Fruit fly (Drosophila melanogaster) whole organism, embryonic: ENCODE results near the gene Gr98d.
A peak's percentile ranks its signal among the peaks of the same experiment; 100 is the strongest.

Experiments
- Bgb ChIP-seq: fragments of 200-800 bp; sonication (Bioruptor generic); IDR thresholded peaks from 2 replicates; pipeline ENCODE4 v1.3.6; 2022; ENCODE audit warnings: missing biosample characterization, missing genetic modification characterization; ENCODE audit not compliant: partially characterized antibody
- CG10654 ChIP-seq: fragments of 200-800 bp; sonication (Bioruptor generic); optimal IDR thresholded peaks from 2 replicates; lab custom pipeline; 2016; ENCODE audit warnings: missing biosample characterization, missing genetic modification characterization
- CG10979 ChIP-seq: fragments of 200-800 bp; sonication (Bioruptor generic); optimal IDR thresholded peaks from 2 replicates; lab custom pipeline; 2018; ENCODE audit warnings: missing biosample characterization, mild to moderate bottlenecking, missing genetic modification characterization, moderate library complexity
- CG11456 ChIP-seq: fragments of 200-800 bp; sonication (Bioruptor generic); IDR thresholded peaks from 3 replicates; pipeline ENCODE4 v1.3.6; 2022; ENCODE audit warnings: missing biosample characterization, missing genetic modification characterization
- CG12219 ChIP-seq: fragments of 200-800 bp; sonication (Bioruptor generic); optimal IDR thresholded peaks from 3 replicates; lab custom pipeline; 2018; ENCODE audit warnings: missing biosample characterization, mild to moderate bottlenecking, missing genetic modification characterization
- CG13624 ChIP-seq: fragments of 200-800 bp; sonication (Bioruptor generic); optimal IDR thresholded peaks from 2 replicates; lab custom pipeline; 2016; ENCODE audit warnings: missing biosample characterization, missing genetic modification characterization
- CG13775 ChIP-seq: fragments of 200-800 bp; sonication (Bioruptor generic); optimal IDR thresholded peaks from 3 replicates; lab custom pipeline; 2017; ENCODE audit warnings: missing biosample characterization, mild to moderate bottlenecking, missing genetic modification characterization
- CG13894 ChIP-seq: fragments of 200-800 bp; sonication (Bioruptor generic); optimal IDR thresholded peaks from 3 replicates; lab custom pipeline; 2018; ENCODE audit warnings: missing biosample characterization, mild to moderate bottlenecking, missing genetic modification characterization, moderate library complexity
- CG17568 ChIP-seq: fragments of 200-800 bp; sonication (Bioruptor generic); optimal IDR thresholded peaks from 2 replicates; lab custom pipeline; 2018; ENCODE audit warnings: missing biosample characterization, mild to moderate bottlenecking, missing genetic modification characterization, moderate library complexity
- CG17829 ChIP-seq: fragments of 200-800 bp; optimal IDR thresholded peaks from 2 replicates; lab custom pipeline; 2019; ENCODE audit warnings: missing biosample characterization, mild to moderate bottlenecking, missing genetic modification characterization, moderate library complexity
- CG30403 ChIP-seq: fragments of 200-800 bp; sonication (Bioruptor generic); optimal IDR thresholded peaks from 3 replicates; lab custom pipeline; 2016; ENCODE audit warnings: missing biosample characterization, missing genetic modification characterization
- CG31224 ChIP-seq: fragments of 200-800 bp; sonication (Bioruptor generic); IDR thresholded peaks from 2 replicates; pipeline ENCODE4 v1.3.6; 2022; ENCODE audit warnings: missing biosample characterization, missing genetic modification characterization
- CG3281 ChIP-seq: fragments of 200-800 bp; sonication (Bioruptor generic); optimal IDR thresholded peaks from 3 replicates; lab custom pipeline; 2017; ENCODE audit warnings: missing biosample characterization, mild to moderate bottlenecking, missing genetic modification characterization
- CG34422 ChIP-seq: fragments of 200-800 bp; sonication (Bioruptor generic); IDR thresholded peaks from 3 replicates; pipeline ENCODE4 v1.3.6; 2022; ENCODE audit warnings: missing biosample characterization, missing genetic modification characterization
- CG3847 ChIP-seq: fragments of 200-800 bp; sonication (Bioruptor generic); IDR thresholded peaks from 2 replicates; pipeline ENCODE4 v1.3.6; 2022; ENCODE audit warnings: missing biosample characterization, missing genetic modification characterization
- CG6175 ChIP-seq: fragments of 200-800 bp; sonication (Bioruptor generic); IDR thresholded peaks from 3 replicates; pipeline ENCODE4 v1.3.6; 2022; ENCODE audit warnings: missing biosample characterization, missing genetic modification characterization
- CG9797 ChIP-seq: fragments of 200-800 bp; sonication (Bioruptor generic); optimal IDR thresholded peaks from 3 replicates; lab custom pipeline; 2018; ENCODE audit warnings: missing biosample characterization, mild to moderate bottlenecking, missing genetic modification characterization
- Camta ChIP-seq: fragments of 200-800 bp; sonication (Bioruptor generic); optimal IDR thresholded peaks from 2 replicates; lab custom pipeline; 2016; ENCODE audit warnings: missing biosample characterization, missing genetic modification characterization
- Drgx ChIP-seq: fragments of 200-800 bp; sonication (Bioruptor generic); IDR thresholded peaks from 2 replicates; pipeline ENCODE4 v1.3.6; 2022; ENCODE audit warnings: missing biosample characterization, missing genetic modification characterization
- Ets65A ChIP-seq: fragments of 200-800 bp; sonication (Bioruptor generic); peaks from one replicate; lab custom pipeline; 2016; ENCODE audit warnings: missing biosample characterization, missing genetic modification characterization
- Hey ChIP-seq: fragments of 200-800 bp; sonication (Bioruptor generic); optimal IDR thresholded peaks from 3 replicates; lab custom pipeline; 2018; ENCODE audit warnings: missing biosample characterization, mild to moderate bottlenecking, missing genetic modification characterization
- Hr3 ChIP-seq: fragments of 200-800 bp; sonication (Bioruptor generic); optimal IDR thresholded peaks from 3 replicates; lab custom pipeline; 2016; ENCODE audit warnings: missing biosample characterization, missing genetic modification characterization
- Lhr ChIP-seq: fragments of 200-800 bp; sonication (Bioruptor generic); optimal IDR thresholded peaks from 3 replicates; lab custom pipeline; 2017; ENCODE audit warnings: mild to moderate bottlenecking, missing biosample characterization, missing genetic modification reagents, missing genetic modification characterization
- Lim3 ChIP-seq: fragments of 200-800 bp; sonication (Bioruptor generic); IDR thresholded peaks from 2 replicates; pipeline ENCODE4 v1.3.6; 2022; ENCODE audit warnings: missing biosample characterization, missing genetic modification characterization
- Mes4 ChIP-seq: fragments of 200-800 bp; sonication (Bioruptor generic); optimal IDR thresholded peaks from 2 replicates; lab custom pipeline; 2016; ENCODE audit warnings: missing biosample characterization, missing genetic modification characterization
- Oli ChIP-seq: fragments of 200-800 bp; sonication (Bioruptor generic); optimal IDR thresholded peaks from 2 replicates; lab custom pipeline; 2018; ENCODE audit warnings: missing biosample characterization, mild to moderate bottlenecking, missing genetic modification characterization, moderate library complexity
- Pdp1 ChIP-seq, 2 experiments: fragments of 200-800 bp; sonication (Bioruptor generic); optimal IDR thresholded peaks; 3 replicates each; lab custom pipeline; 2016; ENCODE audit warnings: missing biosample characterization in 2 of 2, missing genetic modification characterization in 2 of 2, mild to moderate bottlenecking in 1 of 2, moderate library complexity in 1 of 2
- Rx ChIP-seq: fragments of 200-800 bp; sonication (Bioruptor generic); IDR thresholded peaks from 2 replicates; pipeline ENCODE4 v1.3.6; 2022; ENCODE audit warnings: missing biosample characterization, missing genetic modification characterization
- Sry-δ ChIP-seq: fragments of 200-800 bp; sonication (Bioruptor generic); optimal IDR thresholded peaks from 2 replicates; lab custom pipeline; 2016; ENCODE audit warnings: missing biosample characterization, missing genetic modification characterization
- Vsx1 ChIP-seq: fragments of 200-800 bp; sonication (Bioruptor generic); optimal IDR thresholded peaks from 2 replicates; lab custom pipeline; 2017; ENCODE audit warnings: missing biosample characterization, mild to moderate bottlenecking, missing genetic modification characterization, missing genetic modification reagents
- bowl ChIP-seq: fragments of 200-800 bp; sonication (Bioruptor generic); IDR thresholded peaks from 2 replicates; pipeline ENCODE4 v1.3.6; 2022; ENCODE audit warnings: missing biosample characterization, missing genetic modification characterization
- bsh ChIP-seq, 2 experiments: fragments of 200-800 bp; sonication (Bioruptor generic); optimal IDR thresholded peaks; 2 replicates each; lab custom pipeline; 2017 to 2018; ENCODE audit warnings: mild to moderate bottlenecking in 2 of 2, missing biosample characterization in 2 of 2, missing genetic modification characterization in 2 of 2, moderate library complexity in 1 of 2
- cas ChIP-seq: fragments of 200-800 bp; sonication (Bioruptor generic); IDR thresholded peaks from 2 replicates; pipeline ENCODE4 v1.3.6; 2022; ENCODE audit warnings: missing biosample characterization, missing genetic modification characterization
- cato ChIP-seq: fragments of 200-800 bp; sonication (Bioruptor generic); optimal IDR thresholded peaks from 2 replicates; lab custom pipeline; 2016; ENCODE audit warnings: missing biosample characterization, missing genetic modification characterization, borderline replicate concordance
- chn ChIP-seq: fragments of 200-800 bp; sonication (Bioruptor generic); optimal IDR thresholded peaks from 2 replicates; lab custom pipeline; 2016; ENCODE audit warnings: missing biosample characterization, missing genetic modification characterization
- da ChIP-seq: fragments of 200-800 bp; sonication (Bioruptor generic); optimal IDR thresholded peaks from 2 replicates; lab custom pipeline; 2016; ENCODE audit warnings: missing biosample characterization, missing genetic modification characterization
- danr ChIP-seq: fragments of 200-800 bp; sonication (Bioruptor generic); IDR thresholded peaks from 2 replicates; pipeline ENCODE4 v1.3.6; 2022; ENCODE audit warnings: missing biosample characterization, missing genetic modification characterization
- dm ChIP-seq: fragments of 200-800 bp; sonication (Bioruptor generic); optimal IDR thresholded peaks from 3 replicates; lab custom pipeline; 2016; ENCODE audit warnings: missing biosample characterization, missing genetic modification characterization
- dmrt99B ChIP-seq: fragments of 200-800 bp; sonication (Bioruptor generic); optimal IDR thresholded peaks from 2 replicates; lab custom pipeline; 2018; ENCODE audit warnings: missing biosample characterization, mild to moderate bottlenecking, missing genetic modification characterization, moderate library complexity
- dpn ChIP-seq, 2 experiments: fragments of 200-800 bp; sonication (Bioruptor generic); optimal IDR thresholded peaks; 3 replicates each; lab custom pipeline; 2016; ENCODE audit warnings: missing biosample characterization in 2 of 2, missing genetic modification characterization in 2 of 2
- lab ChIP-seq: fragments of 200-800 bp; sonication (Bioruptor generic); optimal IDR thresholded peaks from 3 replicates; lab custom pipeline; 2017; ENCODE audit warnings: missing biosample characterization, missing genetic modification characterization, mild to moderate bottlenecking, moderate library complexity, missing genetic modification reagents
- lmd ChIP-seq: fragments of 200-800 bp; sonication (Bioruptor generic); IDR thresholded peaks from 2 replicates; pipeline ENCODE4 v1.3.6; 2022; ENCODE audit warnings: missing biosample characterization, missing genetic modification characterization
- mirr ChIP-seq: fragments of 200-800 bp; sonication (Bioruptor generic); optimal IDR thresholded peaks from 3 replicates; lab custom pipeline; 2018; ENCODE audit warnings: missing biosample characterization, mild to moderate bottlenecking, missing genetic modification characterization
- psq ChIP-seq: fragments of 200-800 bp; sonication (Bioruptor generic); optimal IDR thresholded peaks from 2 replicates; lab custom pipeline; 2017; ENCODE audit warnings: missing biosample characterization, missing genetic modification characterization
- rib ChIP-seq: fragments of 200-800 bp; sonication (Bioruptor generic); IDR thresholded peaks from 2 replicates; pipeline ENCODE4 v1.3.6; 2022; ENCODE audit warnings: missing biosample characterization, missing genetic modification characterization
- sens ChIP-seq: fragments of 200-800 bp; sonication (Bioruptor generic); peaks from one replicate; lab custom pipeline; 2016; ENCODE audit warnings: missing biosample characterization, missing genetic modification characterization
- slou ChIP-seq: fragments of 200-800 bp; sonication (Bioruptor generic); optimal IDR thresholded peaks from 3 replicates; lab custom pipeline; 2016; ENCODE audit warnings: missing biosample characterization, missing genetic modification characterization
- so ChIP-seq: fragments of 200-800 bp; sonication (Bioruptor generic); IDR thresholded peaks from 3 replicates; pipeline ENCODE4 v1.3.6; 2022; ENCODE audit warnings: missing biosample characterization, missing genetic modification characterization
- vvl ChIP-seq: fragments of 200-800 bp; sonication (Bioruptor generic); IDR thresholded peaks from 2 replicates; pipeline ENCODE4 v1.3.6; 2022; ENCODE audit warnings: missing biosample characterization, missing genetic modification characterization
- wek ChIP-seq: fragments of 200-800 bp; sonication (Bioruptor generic); optimal IDR thresholded peaks from 3 replicates; lab custom pipeline; 2018; ENCODE audit warnings: missing biosample characterization, mild to moderate bottlenecking, missing genetic modification characterization, moderate library complexity
- zen ChIP-seq: fragments of 200-800 bp; sonication (Bioruptor generic); optimal IDR thresholded peaks from 3 replicates; lab custom pipeline; 2018; ENCODE audit warnings: missing biosample characterization, mild to moderate bottlenecking, missing genetic modification characterization, moderate library complexity

Gene Gr98d

DNA sequence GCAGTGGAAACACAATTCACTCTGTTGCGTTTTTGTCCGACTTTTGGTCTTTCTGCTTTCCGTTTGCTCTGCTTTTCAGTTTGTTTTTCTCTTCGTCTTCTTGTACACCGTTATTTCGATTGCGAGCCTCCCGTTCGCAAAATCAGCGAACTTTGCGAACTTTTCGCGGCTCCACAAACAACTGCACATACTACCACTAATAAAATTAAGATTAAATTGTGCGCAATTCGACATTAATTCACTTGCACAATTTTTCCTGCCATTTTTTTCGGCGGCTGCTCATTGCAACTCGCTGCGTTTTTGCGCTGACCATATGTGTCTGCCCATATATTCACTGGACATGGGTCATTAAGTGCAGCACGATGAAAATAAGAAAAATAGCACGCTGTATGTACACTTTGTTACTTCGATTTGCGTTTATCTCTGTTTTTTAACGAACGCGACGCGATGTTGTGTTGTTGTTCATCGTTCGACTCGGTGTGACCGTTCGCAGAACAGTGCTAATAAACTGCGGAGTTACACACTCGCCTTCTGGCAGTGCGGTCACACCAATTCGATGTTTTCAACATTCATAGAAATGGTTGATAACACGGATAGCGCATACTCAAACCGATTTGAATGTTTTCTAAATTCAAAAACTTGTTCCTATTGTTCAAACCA is 12.9 kb downstream of the Gr98d start, which contains the start of gene Klp98A:
Gene Klp98A (minus strand): TSS at position 486 of the 660 bp plus-strand sequence.
- TF ChIP-seq slou (GFP tag; lab: Kevin White, UChicago) (no peak), CG13775 (GFP tag; lab: Kevin White, UChicago) (peak; percentile 12), Ets65A (GFP tag; lab: Kevin White, UChicago) (peak; percentile 81), Drgx (GFP tag; lab: Robert Waterston, UW) (no peak), CG11456 (GFP tag; lab: Robert Waterston, UW) (no peak), lab (peak; percentile 13), Camta (no peak), CG34422 (GFP tag; lab: Robert Waterston, UW) (peak; percentile 8; the same call in 1 of the 3 replicates), CG12219 (GFP tag; lab: Kevin White, UChicago) (no peak), dm (GFP tag; lab: Kevin White, UChicago) (peak; percentile 1), Hey (tag; lab: Kevin White, UChicago) (no peak), Lhr (GFP tag; lab: Kevin White, UChicago) (peak; percentile 82), psq (GFP tag; lab: Kevin White, UChicago) (no peak), Sry-δ (GFP tag; lab: Kevin White, UChicago) (peak; percentile 52), CG31224 (GFP tag; lab: Robert Waterston, UW) (no peak), Vsx1 (GFP tag; lab: Kevin White, UChicago) (no peak), da (GFP tag; lab: Kevin White, UChicago) (no peak), CG6175 (GFP tag; lab: Robert Waterston, UW) (no peak), bowl (GFP tag; lab: Robert Waterston, UW) (no peak), dpn (GFP tag; optimal IDR thresholded peaks at IDR 0.05; lab: Kevin White, UChicago) (peak in 1 of 2 experiments; percentile 44), chn (GFP tag; lab: Kevin White, UChicago) (no peak), Oli (tag; lab: Kevin White, UChicago) (no peak), zen (tag; lab: Kevin White, UChicago) (peak; percentile 54), CG13894 (tag; lab: Kevin White, UChicago) (no peak), lmd (GFP tag; lab: Robert Waterston, UW) (no peak), CG30403 (GFP tag; lab: Kevin White, UChicago) (no peak), Rx (GFP tag; lab: Robert Waterston, UW) (no peak), Hr3 (no peak), bsh (GFP tag; optimal IDR thresholded peaks at IDR 0.05; lab: Kevin White, UChicago) (peak in 1 of 2 experiments; percentile 15), CG3847 (GFP tag; lab: Robert Waterston, UW) (peak; percentile 37; the same call in 1 of the 2 replicates), so (GFP tag; lab: Robert Waterston, UW) (no peak), sens (peak; percentile 82), CG3281 (no peak), CG10979 (tag; lab: Kevin White, UChicago) (no peak), Mes4 (no peak), dmrt99B (tag; lab: Kevin White, UChicago) (no peak), cato (GFP tag; lab: Kevin White, UChicago) (no peak), CG13624 (GFP tag; lab: Kevin White, UChicago) (peak; percentile 70), cas (GFP tag; lab: Robert Waterston, UW) (no peak), Lim3 (GFP tag; lab: Robert Waterston, UW) (no peak), CG10654 (GFP tag; lab: Kevin White, UChicago) (no peak), CG17568 (GFP tag; lab: Kevin White, UChicago) (no peak), CG9797 (GFP tag; lab: Kevin White, UChicago) (peak; percentile 95), danr (GFP tag; lab: Robert Waterston, UW) (no peak), rib (GFP tag; lab: Robert Waterston, UW) (no peak), CG17829 (tag; lab: Kevin White, UChicago) (peak; percentile 54), wek (GFP tag; lab: Kevin White, UChicago) (peak; percentile 9), vvl (peak; percentile 17; the same call in 1 of the 2 replicates), Bgb (GFP tag; lab: Robert Waterston, UW) (no peak; the same call in 1 of the 2 replicates), mirr (GFP tag; lab: Kevin White, UChicago) (no peak), Pdp1 (GFP tag; optimal IDR thresholded peaks at IDR 0.05; lab: Kevin White, UChicago) (peak in 1 of 2 experiments; percentile 67)
